Fruit fly (Drosophila melanogaster) whole organism, embryonic: ENCODE results near the gene TwdlV.

Experiments used
- Bdp1 ChIP-seq: fragments of 200-800 bp; sonication (Bioruptor generic); optimal IDR thresholded peaks from 3 replicates; lab custom pipeline; 2016; ENCODE audit warnings: missing biosample characterization, missing genetic modification characterization
- CG10565 ChIP-seq: fragments of 200-800 bp; sonication (Bioruptor generic); optimal IDR thresholded peaks from 3 replicates; lab custom pipeline; 2016; ENCODE audit warnings: missing biosample characterization, mild to moderate bottlenecking, missing genetic modification characterization
- CG11093 ChIP-seq: fragments of 200-800 bp; sonication (Bioruptor generic); IDR thresholded peaks from 3 replicates; pipeline ENCODE4 v1.3.6; 2022; ENCODE audit warnings: missing biosample characterization, missing genetic modification characterization
- CG11456 ChIP-seq: fragments of 200-800 bp; sonication (Bioruptor generic); IDR thresholded peaks from 3 replicates; pipeline ENCODE4 v1.3.6; 2022; ENCODE audit warnings: missing biosample characterization, missing genetic modification characterization
- CG13624 ChIP-seq: fragments of 200-800 bp; sonication (Bioruptor generic); optimal IDR thresholded peaks from 2 replicates; lab custom pipeline; 2016; ENCODE audit warnings: missing biosample characterization, missing genetic modification characterization
- CG13894 ChIP-seq: fragments of 200-800 bp; sonication (Bioruptor generic); optimal IDR thresholded peaks from 3 replicates; lab custom pipeline; 2018; ENCODE audit warnings: missing biosample characterization, mild to moderate bottlenecking, missing genetic modification characterization, moderate library complexity
- CG17186 ChIP-seq: fragments of 200-800 bp; sonication (Bioruptor generic); optimal IDR thresholded peaks from 3 replicates; lab custom pipeline; 2017; ENCODE audit warnings: missing biosample characterization, missing genetic modification reagents, missing genetic modification characterization
- CG1792 ChIP-seq: fragments of 200-800 bp; sonication (Bioruptor generic); optimal IDR thresholded peaks from 2 replicates; lab custom pipeline; 2016; ENCODE audit warnings: missing biosample characterization, missing genetic modification characterization
- CG2120 ChIP-seq: fragments of 200-800 bp; sonication (Bioruptor generic); optimal IDR thresholded peaks from 3 replicates; lab custom pipeline; 2016; ENCODE audit warnings: missing biosample characterization, missing genetic modification characterization
- CG2889 ChIP-seq: fragments of 200-800 bp; sonication (Bioruptor generic); IDR thresholded peaks from 3 replicates; pipeline ENCODE4 v1.3.6; 2022; ENCODE audit warnings: missing biosample characterization, missing genetic modification characterization
- CG3065 ChIP-seq: fragments of 200-800 bp; sonication (Bioruptor generic); optimal IDR thresholded peaks from 2 replicates; lab custom pipeline; 2016; ENCODE audit warnings: missing biosample characterization, missing genetic modification characterization
- CG34376 ChIP-seq: fragments of 200-800 bp; sonication (Bioruptor generic); optimal IDR thresholded peaks from 2 replicates; lab custom pipeline; 2018; ENCODE audit warnings: missing biosample characterization, mild to moderate bottlenecking, missing genetic modification characterization
- CG4328 ChIP-seq: fragments of 200-800 bp; sonication (Bioruptor generic); optimal IDR thresholded peaks from 3 replicates; lab custom pipeline; 2017; ENCODE audit warnings: missing biosample characterization, missing genetic modification reagents, missing genetic modification characterization
- CG4617 ChIP-seq: fragments of 200-800 bp; sonication (Bioruptor generic); optimal IDR thresholded peaks from 3 replicates; lab custom pipeline; 2016; ENCODE audit warnings: missing biosample characterization, missing genetic modification characterization, borderline replicate concordance
- CG4730 ChIP-seq: fragments of 200-800 bp; sonication (Bioruptor generic); IDR thresholded peaks from 2 replicates; pipeline ENCODE4 v1.3.6; 2022; ENCODE audit warnings: missing biosample characterization, missing genetic modification characterization
- CG5180 ChIP-seq: fragments of 200-800 bp; sonication (Bioruptor generic); optimal IDR thresholded peaks from 3 replicates; lab custom pipeline; 2017; ENCODE audit warnings: missing biosample characterization, missing genetic modification characterization, mild to moderate bottlenecking, moderate library complexity, missing genetic modification reagents
- CG6791 ChIP-seq: fragments of 200-800 bp; sonication (Bioruptor generic); IDR thresholded peaks from 3 replicates; pipeline ENCODE4 v1.3.6; 2022; ENCODE audit warnings: missing biosample characterization, missing genetic modification characterization; ENCODE audit not compliant: partially characterized antibody
- CG7928 ChIP-seq: fragments of 200-800 bp; sonication (Bioruptor generic); optimal IDR thresholded peaks from 2 replicates; lab custom pipeline; 2017; ENCODE audit warnings: missing biosample characterization, mild to moderate bottlenecking, missing genetic modification characterization
- CG8478 ChIP-seq: fragments of >200 bp; optimal IDR thresholded peaks from 2 replicates; lab custom pipeline; 2018
- CG8765 ChIP-seq: fragments of 200-800 bp; sonication (Bioruptor generic); IDR thresholded peaks from 2 replicates; pipeline ENCODE4 v1.3.6; 2022; ENCODE audit warnings: missing biosample characterization, missing genetic modification characterization
- CoRest ChIP-seq: fragments of 200-800 bp; sonication (Bioruptor generic); optimal IDR thresholded peaks from 3 replicates; lab custom pipeline; 2018; ENCODE audit warnings: missing biosample characterization, mild to moderate bottlenecking, missing genetic modification characterization, moderate library complexity
- D19A ChIP-seq: fragments of 200-800 bp; optimal IDR thresholded peaks from 3 replicates; lab custom pipeline; 2019; ENCODE audit warnings: missing biosample characterization, mild to moderate bottlenecking, missing genetic modification characterization, moderate library complexity
- Dad ChIP-seq: fragments of 200-800 bp; sonication (Bioruptor generic); optimal IDR thresholded peaks from 3 replicates; lab custom pipeline; 2016; ENCODE audit warnings: missing biosample characterization, missing genetic modification characterization
- Deaf1 ChIP-seq: fragments of 200-800 bp; optimal IDR thresholded peaks from 3 replicates; lab custom pipeline; 2019; ENCODE audit warnings: missing biosample characterization, mild to moderate bottlenecking, missing genetic modification characterization, moderate library complexity
- Fer1 ChIP-seq: fragments of 200-800 bp; sonication (Bioruptor generic); optimal IDR thresholded peaks from 2 replicates; lab custom pipeline; 2017; ENCODE audit warnings: missing biosample characterization, mild to moderate bottlenecking, missing genetic modification characterization
- HLH4C ChIP-seq: fragments of 200-800 bp; sonication (Bioruptor generic); IDR thresholded peaks from 3 replicates; pipeline ENCODE4 v1.3.6; 2022; ENCODE audit warnings: missing biosample characterization, missing genetic modification characterization; ENCODE audit not compliant: partially characterized antibody
- HLHmδ ChIP-seq: fragments of 200-800 bp; sonication (Bioruptor generic); optimal IDR thresholded peaks from 2 replicates; lab custom pipeline; 2018; ENCODE audit warnings: missing biosample characterization, mild to moderate bottlenecking, missing genetic modification characterization, moderate library complexity
- Hr78 ChIP-seq, 2 experiments: fragments of 200-800 bp in 1 of 2; fragments of >200 bp in 1 of 2; sonication (Bioruptor generic) in 1 of 2; optimal IDR thresholded peaks; 2 replicates each; lab custom pipeline; 2017 to 2019; ENCODE audit warnings: missing biosample characterization in 2 of 2, missing genetic modification characterization in 2 of 2, mild to moderate bottlenecking in 1 of 2, moderate library complexity in 1 of 2
- MTF-1 ChIP-seq: fragments of 200-800 bp; sonication (Bioruptor generic); optimal IDR thresholded peaks from 2 replicates; lab custom pipeline; 2018; ENCODE audit warnings: missing biosample characterization, mild to moderate bottlenecking, missing genetic modification characterization, borderline replicate concordance
- Mes4 ChIP-seq: fragments of 200-800 bp; sonication (Bioruptor generic); optimal IDR thresholded peaks from 2 replicates; lab custom pipeline; 2016; ENCODE audit warnings: missing biosample characterization, missing genetic modification characterization
- Nf-YB ChIP-seq: fragments of 200-800 bp; sonication (Bioruptor generic); optimal IDR thresholded peaks from 3 replicates; lab custom pipeline; 2019; ENCODE audit warnings: missing biosample characterization, mild to moderate bottlenecking, missing genetic modification characterization, moderate library complexity
- Nf-YC ChIP-seq: fragments of 200-800 bp; optimal IDR thresholded peaks from 3 replicates; lab custom pipeline; 2019; ENCODE audit warnings: missing biosample characterization, mild to moderate bottlenecking, missing genetic modification characterization, moderate library complexity
- Sox100B ChIP-seq: fragments of 200-800 bp; sonication (Bioruptor generic); optimal IDR thresholded peaks from 3 replicates; lab custom pipeline; 2018; ENCODE audit warnings: missing biosample characterization, mild to moderate bottlenecking, missing genetic modification characterization
- Sry-β ChIP-seq: fragments of 200-800 bp; sonication (Bioruptor generic); optimal IDR thresholded peaks from 2 replicates; lab custom pipeline; 2018; ENCODE audit warnings: missing biosample characterization, mild to moderate bottlenecking, missing genetic modification characterization, moderate library complexity
- ara ChIP-seq: fragments of 200-800 bp; sonication (Bioruptor generic); IDR thresholded peaks from 2 replicates; pipeline ENCODE4 v1.3.6; 2022; ENCODE audit warnings: missing biosample characterization, missing genetic modification characterization
- ase ChIP-seq: fragments of 200-800 bp; sonication (Bioruptor generic); IDR thresholded peaks from 3 replicates; pipeline ENCODE4 v1.3.6; 2022; ENCODE audit warnings: missing biosample characterization, missing genetic modification characterization
- az2 ChIP-seq: fragments of 200-800 bp; sonication (Bioruptor generic); optimal IDR thresholded peaks from 3 replicates; lab custom pipeline; 2016; ENCODE audit warnings: missing biosample characterization, missing genetic modification characterization
- btn ChIP-seq: fragments of 200-800 bp; sonication (Bioruptor generic); optimal IDR thresholded peaks from 2 replicates; lab custom pipeline; 2016; ENCODE audit warnings: missing biosample characterization, missing genetic modification characterization
- crol ChIP-seq: fragments of 200-800 bp; sonication (Bioruptor generic); IDR thresholded peaks from 2 replicates; pipeline ENCODE4 v1.3.6; 2022; ENCODE audit warnings: missing biosample characterization, missing genetic modification characterization
- disco-r ChIP-seq: fragments of 200-800 bp; sonication (Bioruptor generic); optimal IDR thresholded peaks from 2 replicates; lab custom pipeline; 2016; ENCODE audit warnings: missing biosample characterization, missing genetic modification characterization
- gem ChIP-seq: fragments of 200-800 bp; sonication (Bioruptor generic); optimal IDR thresholded peaks from 2 replicates; lab custom pipeline; 2019; ENCODE audit warnings: missing biosample characterization, mild to moderate bottlenecking, missing genetic modification characterization, moderate library complexity
- grau ChIP-seq: fragments of 200-800 bp; optimal IDR thresholded peaks from 3 replicates; lab custom pipeline; 2019; ENCODE audit warnings: missing biosample characterization, mild to moderate bottlenecking, missing genetic modification characterization, moderate library complexity
- grn ChIP-seq: fragments of 200-800 bp; sonication (Bioruptor generic); optimal IDR thresholded peaks from 3 replicates; lab custom pipeline; 2017; ENCODE audit warnings: missing biosample characterization, missing genetic modification characterization
- gsb-n ChIP-seq: fragments of 200-800 bp; sonication (Bioruptor generic); optimal IDR thresholded peaks from 3 replicates; lab custom pipeline; 2018; ENCODE audit warnings: missing biosample characterization, mild to moderate bottlenecking, missing genetic modification characterization
- jumu ChIP-seq: fragments of 200-800 bp; sonication (Bioruptor generic); optimal IDR thresholded peaks from 3 replicates; lab custom pipeline; 2016; ENCODE audit warnings: missing biosample characterization, missing genetic modification characterization
- lola ChIP-seq, 3 experiments: fragments of >200 bp in 2 of 3; fragments of 200-800 bp in 1 of 3; sonication (Bioruptor generic) in 1 of 3; optimal IDR thresholded peaks; 2 replicates each; lab custom pipeline; 2017 to 2019; ENCODE audit warnings: missing biosample characterization in 3 of 3, missing genetic modification characterization in 3 of 3, mild to moderate bottlenecking in 1 of 3, moderate library complexity in 1 of 3
- onecut ChIP-seq: fragments of 200-800 bp; sonication (Bioruptor generic); IDR thresholded peaks from 2 replicates; pipeline ENCODE4 v1.3.6; 2022; ENCODE audit warnings: missing biosample characterization, missing genetic modification characterization
- sr ChIP-seq: fragments of 200-800 bp; sonication (Bioruptor generic); IDR thresholded peaks from 3 replicates; pipeline ENCODE4 v1.3.6; 2022; ENCODE audit warnings: missing biosample characterization, missing genetic modification characterization
- unc-4 ChIP-seq: fragments of 200-800 bp; sonication (Bioruptor generic); IDR thresholded peaks from 2 replicates; pipeline ENCODE4 v1.3.6; 2022; ENCODE audit warnings: missing biosample characterization, missing genetic modification characterization; ENCODE audit not compliant: partially characterized antibody
- z ChIP-seq: fragments of 200-800 bp; sonication (Bioruptor generic); IDR thresholded peaks from 3 replicates; pipeline ENCODE4 v1.3.6; 2022; ENCODE audit warnings: missing biosample characterization, missing genetic modification characterization

TwdlV gene

DNA sequence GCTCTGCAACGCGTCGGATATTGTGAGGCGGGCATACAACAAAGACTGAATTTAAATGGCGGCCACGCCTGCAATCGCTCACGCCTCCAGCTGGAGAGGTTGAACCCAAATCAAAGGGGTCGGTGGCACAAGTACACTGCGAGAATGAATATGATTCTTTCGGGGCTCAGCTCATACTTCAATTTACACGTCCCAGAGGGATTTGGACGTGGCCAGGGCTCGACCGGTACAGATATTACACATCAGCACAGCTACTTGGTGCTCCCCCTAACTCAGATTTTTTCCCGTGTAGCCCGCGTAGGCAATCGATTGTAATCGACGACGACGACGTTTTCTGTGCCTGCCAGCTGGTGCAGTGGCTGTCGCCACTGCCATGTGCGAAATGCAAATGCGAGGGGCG is 40.5 kb upstream of the TwdlV start (continued):
- peak; percentile 77 for TF ChIP-seq jumu (GFP tag; lab: Kevin White, UChicago)
- TF ChIP-seq Bdp1, result peak; percentile 51
- peak; percentile 68 for TF ChIP-seq CG5180
- TF ChIP-seq Mes4 (GFP tag; lab: Kevin White, UChicago), result peak; percentile 56
- TF ChIP-seq CG13624, result peak; percentile 69
- peak; percentile 67 for TF ChIP-seq Fer1 (GFP tag; lab: Kevin White, UChicago)
- 0 out of 3 replicates have a peak, but pooled peaks have one; percentile 51 for TF ChIP-seq z (GFP tag; lab: Robert Waterston, UW)
- no peak for TF ChIP-seq HLH4C (GFP tag; lab: Robert Waterston, UW)
- peak; percentile 16; the same call in 1 of the 2 replicates for TF ChIP-seq CG8765 (GFP tag; lab: Robert Waterston, UW)
- peak; percentile 69 for TF ChIP-seq btn
- TF ChIP-seq CG2120, result peak; percentile 60
- TF ChIP-seq disco-r, result peak; percentile 11
- peak; percentile 68 for TF ChIP-seq CoRest (tag; lab: Kevin White, UChicago)
- TF ChIP-seq grn (GFP tag; lab: Kevin White, UChicago), result peak; percentile 57
- peak; percentile 84 for TF ChIP-seq ara
- peak in 1 of 2 experiments; percentile 78 for TF ChIP-seq Hr78 (GFP tag; optimal IDR thresholded peaks at IDR 0.05; lab: Kevin White, UChicago)
- TF ChIP-seq CG17186 (GFP tag; lab: Kevin White, UChicago), result peak; percentile 44
- peak; percentile 82 for TF ChIP-seq CG11093 (GFP tag; lab: Robert Waterston, UW)
- TF ChIP-seq CG1792 (GFP tag; lab: Kevin White, UChicago), result peak; percentile 46
- TF ChIP-seq CG4328 (GFP tag; lab: Kevin White, UChicago), result no peak
- peak; percentile 68 for TF ChIP-seq Sox100B (GFP tag; lab: Kevin White, UChicago)
- TF ChIP-seq CG34376 (GFP tag; lab: Kevin White, UChicago), result no peak
- TF ChIP-seq gsb-n (tag; lab: Kevin White, UChicago), result peak; percentile 48
- TF ChIP-seq Nf-YB (GFP tag; lab: Kevin White, UChicago), result peak; percentile 22
- TF ChIP-seq lola (GFP tag; optimal IDR thresholded peaks at IDR 0.05; lab: Kevin White, UChicago), result peak in 1 of 3 experiments; percentile 12
- no peak for TF ChIP-seq CG3065 (GFP tag; lab: Kevin White, UChicago)
- TF ChIP-seq CG11456, result peak; percentile 89
- TF ChIP-seq Sry-β, result no peak
- TF ChIP-seq Deaf1 (tag; lab: Kevin White, UChicago), result peak; percentile 9
- TF ChIP-seq CG8478 (lab: Kevin White, UChicago), result no peak
- peak; percentile 84 for TF ChIP-seq onecut (GFP tag; lab: Robert Waterston, UW)
- TF ChIP-seq az2, result peak; percentile 71
- peak; percentile 89; the same call in 2 of the 3 replicates for TF ChIP-seq sr
- TF ChIP-seq gem (tag; lab: Kevin White, UChicago), result peak; percentile 78
- peak; percentile 72 for TF ChIP-seq Dad (GFP tag; lab: Kevin White, UChicago)
- TF ChIP-seq Nf-YC (tag; lab: Kevin White, UChicago), result peak; percentile 27
- peak; percentile 15 for TF ChIP-seq CG7928 (GFP tag; lab: Kevin White, UChicago)
- TF ChIP-seq D19A (tag; lab: Kevin White, UChicago), result peak; percentile 57
- TF ChIP-seq CG10565, result no peak
- TF ChIP-seq CG6791 (GFP tag; lab: Robert Waterston, UW), result no peak
- peak; percentile 70 for TF ChIP-seq grau (tag; lab: Kevin White, UChicago)
- no peak for TF ChIP-seq CG13894 (tag; lab: Kevin White, UChicago)
- TF ChIP-seq crol (GFP tag; lab: Robert Waterston, UW), result no peak
- no peak for TF ChIP-seq HLHmδ (GFP tag; lab: Kevin White, UChicago)
- TF ChIP-seq CG2889 (GFP tag; lab: Robert Waterston, UW), result peak; percentile 63; the same call in 1 of the 3 replicates
- no peak for TF ChIP-seq unc-4
- peak; percentile 75 for TF ChIP-seq CG4730 (GFP tag; lab: Robert Waterston, UW)
- TF ChIP-seq MTF-1 (GFP tag; lab: Kevin White, UChicago), result peak; percentile 64
- TF ChIP-seq CG4617 (GFP tag; lab: Kevin White, UChicago), result peak; percentile 6
- TF ChIP-seq ase (GFP tag; lab: Robert Waterston, UW), result peak; percentile 87
